Fruit fly (Drosophila melanogaster) whole organism, embryonic: ENCODE measurements around the gene CG31883.

Source experiments
- ATbp ChIP-seq: fragments of 200-800 bp; sonication (Bioruptor generic); optimal IDR thresholded peaks from 2 replicates; lab custom pipeline; 2017; ENCODE audit warnings: missing biosample characterization, mild to moderate bottlenecking, missing genetic modification characterization, missing genetic modification reagents
- BEAF-32 ChIP-seq: fragments of 200-800 bp; sonication (Bioruptor generic); optimal IDR thresholded peaks from 3 replicates; lab custom pipeline; 2017; ENCODE audit warnings: missing biosample characterization, missing genetic modification characterization, mild to moderate bottlenecking, moderate library complexity, missing genetic modification reagents
- BtbVII ChIP-seq: fragments of 200-800 bp; sonication (Bioruptor generic); optimal IDR thresholded peaks from 3 replicates; lab custom pipeline; 2017; ENCODE audit warnings: missing biosample characterization, mild to moderate bottlenecking, missing genetic modification characterization
- CG1233 ChIP-seq: fragments of 200-800 bp; sonication (Bioruptor generic); optimal IDR thresholded peaks from 4 replicates; lab custom pipeline; 2018; ENCODE audit warnings: missing biosample characterization, mild to moderate bottlenecking, missing genetic modification characterization
- CG12942 ChIP-seq: fragments of 200-800 bp; sonication (Bioruptor generic); optimal IDR thresholded peaks from 3 replicates; lab custom pipeline; 2016; ENCODE audit warnings: missing biosample characterization, missing genetic modification characterization
- CG13894 ChIP-seq: fragments of 200-800 bp; sonication (Bioruptor generic); optimal IDR thresholded peaks from 3 replicates; lab custom pipeline; 2018; ENCODE audit warnings: missing biosample characterization, mild to moderate bottlenecking, missing genetic modification characterization, moderate library complexity
- CG15269 ChIP-seq: fragments of 200-800 bp; sonication (Bioruptor generic); optimal IDR thresholded peaks from 2 replicates; lab custom pipeline; 2018; ENCODE audit warnings: missing biosample characterization, mild to moderate bottlenecking, missing genetic modification characterization, moderate library complexity
- CG15696 ChIP-seq: fragments of 200-800 bp; sonication (Bioruptor generic); optimal IDR thresholded peaks from 2 replicates; lab custom pipeline; 2019; ENCODE audit warnings: missing biosample characterization, mild to moderate bottlenecking, missing genetic modification characterization, moderate library complexity
- CG17186 ChIP-seq: fragments of 200-800 bp; sonication (Bioruptor generic); optimal IDR thresholded peaks from 3 replicates; lab custom pipeline; 2017; ENCODE audit warnings: missing biosample characterization, missing genetic modification reagents, missing genetic modification characterization
- CG17359 ChIP-seq: fragments of 200-800 bp; sonication (Bioruptor generic); optimal IDR thresholded peaks from 3 replicates; lab custom pipeline; 2018; ENCODE audit warnings: missing biosample characterization, mild to moderate bottlenecking, missing genetic modification characterization, moderate library complexity
- CG17385 ChIP-seq: fragments of 200-800 bp; sonication (Bioruptor generic); optimal IDR thresholded peaks from 3 replicates; lab custom pipeline; 2018; ENCODE audit warnings: missing biosample characterization, mild to moderate bottlenecking, missing genetic modification characterization
- CG18262 ChIP-seq: fragments of 200-800 bp; optimal IDR thresholded peaks from 3 replicates; lab custom pipeline; 2019; ENCODE audit warnings: missing biosample characterization, mild to moderate bottlenecking, missing genetic modification characterization, moderate library complexity
- CG18599 ChIP-seq: fragments of 200-800 bp; sonication (Bioruptor generic); optimal IDR thresholded peaks from 3 replicates; lab custom pipeline; 2017; ENCODE audit warnings: missing biosample characterization, missing genetic modification characterization, mild to moderate bottlenecking, moderate library complexity, missing genetic modification reagents
- CG2678 ChIP-seq: fragments of 200-800 bp; sonication (Bioruptor generic); optimal IDR thresholded peaks from 3 replicates; lab custom pipeline; 2019; ENCODE audit warnings: missing biosample characterization, mild to moderate bottlenecking, missing genetic modification characterization, moderate library complexity
- CG2712 ChIP-seq: fragments of 200-800 bp; optimal IDR thresholded peaks from 3 replicates; lab custom pipeline; 2019; ENCODE audit warnings: missing biosample characterization, mild to moderate bottlenecking, missing genetic modification characterization, moderate library complexity
- CG32532 ChIP-seq: fragments of 200-800 bp; sonication (Bioruptor generic); IDR thresholded peaks from 2 replicates; pipeline ENCODE4 v1.3.6; 2022; ENCODE audit warnings: missing biosample characterization, missing genetic modification characterization
- CG3281 ChIP-seq: fragments of 200-800 bp; sonication (Bioruptor generic); optimal IDR thresholded peaks from 3 replicates; lab custom pipeline; 2017; ENCODE audit warnings: missing biosample characterization, mild to moderate bottlenecking, missing genetic modification characterization
- CG34224 ChIP-seq: fragments of 200-800 bp; sonication (Bioruptor generic); IDR thresholded peaks from 3 replicates; pipeline ENCODE4 v1.3.6; 2022; ENCODE audit warnings: missing biosample characterization, missing genetic modification characterization; ENCODE audit not compliant: partially characterized antibody
- CG6813 ChIP-seq: fragments of 200-800 bp; sonication (Bioruptor generic); optimal IDR thresholded peaks from 2 replicates; lab custom pipeline; 2017; ENCODE audit warnings: missing biosample characterization, missing genetic modification characterization, mild to moderate bottlenecking, moderate library complexity, missing genetic modification reagents
- CG8290 ChIP-seq, 3 experiments: fragments of 200-800 bp; sonication (Bioruptor generic); optimal IDR thresholded peaks; 2 replicates each; lab custom pipeline; 2016 to 2019; ENCODE audit warnings: missing biosample characterization in 3 of 3, missing genetic modification characterization in 3 of 3, mild to moderate bottlenecking in 2 of 3, moderate library complexity in 1 of 3
- Deaf1 ChIP-seq: fragments of 200-800 bp; optimal IDR thresholded peaks from 3 replicates; lab custom pipeline; 2019; ENCODE audit warnings: missing biosample characterization, mild to moderate bottlenecking, missing genetic modification characterization, moderate library complexity
- ERR ChIP-seq: fragments of 200-800 bp; sonication (Bioruptor generic); optimal IDR thresholded peaks from 2 replicates; lab custom pipeline; 2016; ENCODE audit warnings: missing biosample characterization, missing genetic modification characterization
- HmgD ChIP-seq: fragments of 200-800 bp; sonication (Bioruptor generic); optimal IDR thresholded peaks from 3 replicates; lab custom pipeline; 2016; ENCODE audit warnings: missing biosample characterization, missing genetic modification characterization
- Hmr ChIP-seq: fragments of 200-800 bp; sonication (Bioruptor generic); optimal IDR thresholded peaks from 3 replicates; lab custom pipeline; 2017; ENCODE audit warnings: mild to moderate bottlenecking, missing biosample characterization, missing genetic modification reagents, missing genetic modification characterization
- Hr78 ChIP-seq, 2 experiments: fragments of 200-800 bp in 1 of 2; fragments of >200 bp in 1 of 2; sonication (Bioruptor generic) in 1 of 2; optimal IDR thresholded peaks; 2 replicates each; lab custom pipeline; 2017 to 2019; ENCODE audit warnings: missing biosample characterization in 2 of 2, missing genetic modification characterization in 2 of 2, mild to moderate bottlenecking in 1 of 2, moderate library complexity in 1 of 2
- Med ChIP-seq: fragments of 200-800 bp; sonication (Bioruptor generic); peaks from one replicate; lab custom pipeline; 2016; ENCODE audit warnings: missing biosample characterization, missing genetic modification characterization, mild to moderate bottlenecking, inconsistent platforms, moderate library complexity
- Meics ChIP-seq: fragments of 200-800 bp; sonication (Bioruptor generic); optimal IDR thresholded peaks from 2 replicates; lab custom pipeline; 2017; ENCODE audit warnings: missing biosample characterization, mild to moderate bottlenecking, missing genetic modification characterization
- bigmax ChIP-seq: fragments of 200-800 bp; sonication (Bioruptor generic); optimal IDR thresholded peaks from 2 replicates; lab custom pipeline; 2018; ENCODE audit warnings: missing biosample characterization, mild to moderate bottlenecking, missing genetic modification characterization
- br ChIP-seq: fragments of >200 bp; optimal IDR thresholded peaks from 2 replicates; lab custom pipeline; 2017
- bsh ChIP-seq, 2 experiments: fragments of 200-800 bp; sonication (Bioruptor generic); optimal IDR thresholded peaks; 2 replicates each; lab custom pipeline; 2017 to 2018; ENCODE audit warnings: mild to moderate bottlenecking in 2 of 2, missing biosample characterization in 2 of 2, missing genetic modification characterization in 2 of 2, moderate library complexity in 1 of 2
- chinmo ChIP-seq: fragments of 200-800 bp; sonication (Bioruptor generic); IDR thresholded peaks from 4 replicates; pipeline ENCODE4 v1.3.6; 2022; ENCODE audit warnings: missing biosample characterization, missing genetic modification characterization; ENCODE audit not compliant: partially characterized antibody
- emc ChIP-seq: fragments of 200-800 bp; sonication (Bioruptor generic); optimal IDR thresholded peaks from 2 replicates; lab custom pipeline; 2016; ENCODE audit warnings: missing biosample characterization, missing genetic modification characterization
- grn ChIP-seq: fragments of 200-800 bp; sonication (Bioruptor generic); optimal IDR thresholded peaks from 3 replicates; lab custom pipeline; 2017; ENCODE audit warnings: missing biosample characterization, missing genetic modification characterization
- gt ChIP-seq: fragments of 200-800 bp; sonication (Bioruptor generic); IDR thresholded peaks from 2 replicates; pipeline ENCODE4 v1.3.6; 2022; ENCODE audit warnings: missing biosample characterization, missing genetic modification characterization
- klu ChIP-seq: fragments of 200-800 bp; sonication (Bioruptor generic); IDR thresholded peaks from 2 replicates; pipeline ENCODE4 v1.3.6; 2022; ENCODE audit warnings: missing biosample characterization, missing genetic modification characterization
- kni ChIP-seq: fragments of 200-800 bp; sonication (Bioruptor generic); optimal IDR thresholded peaks from 3 replicates; lab custom pipeline; 2017; ENCODE audit warnings: mild to moderate bottlenecking, missing biosample characterization, missing genetic modification reagents, missing genetic modification characterization
- lab ChIP-seq: fragments of 200-800 bp; sonication (Bioruptor generic); optimal IDR thresholded peaks from 3 replicates; lab custom pipeline; 2017; ENCODE audit warnings: missing biosample characterization, missing genetic modification characterization, mild to moderate bottlenecking, moderate library complexity, missing genetic modification reagents
- lov ChIP-seq, 2 experiments: fragments of 200-800 bp in 1 of 2; fragments of >200 bp in 1 of 2; sonication (Bioruptor generic) in 1 of 2; IDR thresholded peaks in 1 of 2; optimal IDR thresholded peaks in 1 of 2; 2 replicates in 1 of 2; 3 replicates in 1 of 2; pipeline versions ENCODE4 v1.3.6 to Lab custom; 2017 to 2022; ENCODE audit warnings: missing biosample characterization in 1 of 2, missing genetic modification characterization in 1 of 2
- mam ChIP-seq: fragments of 200-800 bp; sonication (Bioruptor generic); optimal IDR thresholded peaks from 3 replicates; lab custom pipeline; 2016; ENCODE audit warnings: missing biosample characterization, missing genetic modification characterization
- mirr ChIP-seq: fragments of 200-800 bp; sonication (Bioruptor generic); optimal IDR thresholded peaks from 3 replicates; lab custom pipeline; 2018; ENCODE audit warnings: missing biosample characterization, mild to moderate bottlenecking, missing genetic modification characterization
- oc ChIP-seq: fragments of 200-800 bp; sonication (Bioruptor generic); optimal IDR thresholded peaks from 2 replicates; lab custom pipeline; 2018; ENCODE audit warnings: missing biosample characterization, mild to moderate bottlenecking, missing genetic modification characterization, moderate library complexity
- rib ChIP-seq: fragments of 200-800 bp; sonication (Bioruptor generic); IDR thresholded peaks from 2 replicates; pipeline ENCODE4 v1.3.6; 2022; ENCODE audit warnings: missing biosample characterization, missing genetic modification characterization
- sd ChIP-seq: fragments of 200-800 bp; sonication (Bioruptor generic); optimal IDR thresholded peaks from 3 replicates; lab custom pipeline; 2018; ENCODE audit warnings: missing biosample characterization, mild to moderate bottlenecking, missing genetic modification characterization, moderate library complexity
- sens ChIP-seq: fragments of 200-800 bp; sonication (Bioruptor generic); peaks from one replicate; lab custom pipeline; 2016; ENCODE audit warnings: missing biosample characterization, missing genetic modification characterization
- sqz ChIP-seq: fragments of 200-800 bp; sonication (Bioruptor generic); optimal IDR thresholded peaks from 3 replicates; lab custom pipeline; 2018; ENCODE audit warnings: missing biosample characterization, mild to moderate bottlenecking, missing genetic modification characterization
- sr ChIP-seq: fragments of 200-800 bp; sonication (Bioruptor generic); IDR thresholded peaks from 3 replicates; pipeline ENCODE4 v1.3.6; 2022; ENCODE audit warnings: missing biosample characterization, missing genetic modification characterization
- z ChIP-seq: fragments of 200-800 bp; sonication (Bioruptor generic); IDR thresholded peaks from 3 replicates; pipeline ENCODE4 v1.3.6; 2022; ENCODE audit warnings: missing biosample characterization, missing genetic modification characterization

Gene CG31883

DNA sequence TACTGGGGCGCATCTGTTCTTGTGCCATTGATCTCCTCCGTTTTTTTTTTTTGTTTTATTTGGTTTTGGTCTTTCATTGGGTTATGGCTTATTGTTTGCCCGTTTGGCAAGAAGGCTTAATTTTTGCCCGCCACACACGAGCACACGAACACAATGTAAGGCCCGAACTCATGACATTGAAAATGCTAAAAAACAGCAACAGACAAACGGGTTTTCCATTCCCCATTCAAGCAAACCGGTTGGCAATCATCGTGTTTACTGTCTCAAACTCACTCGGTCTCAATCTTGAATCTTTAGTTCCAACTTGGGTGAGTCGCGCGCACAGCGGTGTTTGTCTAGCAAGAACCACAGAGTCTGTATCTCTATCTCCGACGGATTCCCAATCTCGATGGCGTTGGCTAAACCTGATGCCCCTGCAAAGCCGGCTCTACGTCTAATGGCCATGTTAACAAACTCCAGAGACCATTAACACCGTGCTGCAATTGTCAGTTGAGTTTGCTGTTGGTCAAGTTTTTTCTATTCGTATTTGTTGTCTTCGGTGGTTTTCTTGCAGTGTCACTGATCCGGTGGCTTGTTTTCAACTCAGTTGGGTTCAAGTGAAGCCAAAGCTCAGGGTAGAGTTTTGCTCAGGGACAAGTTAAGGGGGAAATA is 19.6 kb upstream of the CG31883 start (continued):
- TF ChIP-seq CG15269 (tag; lab: Kevin White, UChicago) (peak; percentile 5), BtbVII (GFP tag; lab: Kevin White, UChicago) (peak; percentile 9), CG32532 (GFP tag; lab: Robert Waterston, UW) (0 out of 2 replicates have a peak, but pooled peaks have one; percentile 19), CG17186 (GFP tag; lab: Kevin White, UChicago) (no peak), CG2712 (no peak), klu (GFP tag; lab: Robert Waterston, UW) (no peak), Hmr (GFP tag; lab: Kevin White, UChicago) (peak; percentile 1), oc (tag; lab: Kevin White, UChicago) (peak; percentile 25), sens (GFP tag; lab: Kevin White, UChicago) (peak; percentile 75), chinmo (GFP tag; lab: Robert Waterston, UW) (peak; percentile 88; the same call in 3 of the 4 replicates), emc (GFP tag; lab: Kevin White, UChicago) (no peak), CG13894 (peak; percentile 70), grn (peak; percentile 79), CG15696 (tag; lab: Kevin White, UChicago) (no peak), br (lab: Kevin White, UChicago) (no peak), ATbp (GFP tag; lab: Kevin White, UChicago) (peak; percentile 0), bigmax (GFP tag; lab: Kevin White, UChicago) (no peak), sqz (no peak), CG18599 (GFP tag; lab: Kevin White, UChicago) (peak; percentile 22), CG17359 (tag; lab: Kevin White, UChicago) (no peak), CG17385 (peak; percentile 16), HmgD (no peak), gt (GFP tag; lab: Robert Waterston, UW) (no peak), Med (GFP tag; lab: Kevin White, UChicago) (peak; percentile 85), CG6813 (GFP tag; lab: Kevin White, UChicago) (peak; percentile 7), bsh (GFP tag; optimal IDR thresholded peaks at IDR 0.05; lab: Kevin White, UChicago) (no peak), sr (GFP tag; lab: Robert Waterston, UW) (no peak), CG34224 (GFP tag; lab: Robert Waterston, UW) (no peak), CG3281 (GFP tag; lab: Kevin White, UChicago) (peak; percentile 33), Deaf1 (peak; percentile 22), mirr (GFP tag; lab: Kevin White, UChicago) (peak; percentile 43), CG8290 (GFP tag; optimal IDR thresholded peaks at IDR 0.05; lab: Kevin White, UChicago) (no peak), CG8290 (tag; optimal IDR thresholded peaks at IDR 0.05; lab: Kevin White, UChicago) (peak in 1 of 2 experiments; percentile 48), lov (optimal IDR thresholded peaks at IDR 0.05; lab: Kevin White, UChicago) (no peak), lov (GFP tag; IDR thresholded peaks at IDR 0.05; lab: Robert Waterston, UW) (0 out of 3 replicates have a peak, but pooled peaks have one; percentile 48), ERR (GFP tag; lab: Kevin White, UChicago) (no peak), z (GFP tag; lab: Robert Waterston, UW) (0 out of 3 replicates have a peak, but pooled peaks have one; percentile 8), mam (GFP tag; lab: Kevin White, UChicago) (no peak), Hr78 (GFP tag; optimal IDR thresholded peaks at IDR 0.05; lab: Kevin White, UChicago) (peak in 1 of 2 experiments; percentile 22), CG12942 (GFP tag; lab: Kevin White, UChicago) (no peak), kni (peak; percentile 65), BEAF-32 (GFP tag; lab: Kevin White, UChicago) (no peak), CG2678 (peak; percentile 13), Meics (GFP tag; lab: Kevin White, UChicago) (peak; percentile 19), CG18262 (tag; lab: Kevin White, UChicago) (no peak), rib (GFP tag; lab: Robert Waterston, UW) (peak; percentile 53; the same call in 1 of the 2 replicates), lab (GFP tag; lab: Kevin White, UChicago) (peak; percentile 40), CG1233 (GFP tag; lab: Kevin White, UChicago) (no peak), sd (tag; lab: Kevin White, UChicago) (peak; percentile 26)
